Worm (Caenorhabditis elegans) whole organism, L4 larva: ENCODE measurements around the gene K07D4.9.

Source experiments
- F10B5.3 ChIP-seq: sonication (generic microtip); optimal IDR thresholded peaks from 2 replicates; lab custom pipeline; 2016; ENCODE audit warnings: mild to moderate bottlenecking, missing genetic modification characterization, missing compliant biosample characterization
- F26F4.8 ChIP-seq: fragments of 200-800 bp; sonication (Bioruptor generic); conservative IDR thresholded peaks from 2 replicates; pipeline ENCODE4 v1.3.6; 2022; ENCODE audit warnings: missing genetic modification characterization, missing compliant biosample characterization
- F37D6.2 ChIP-seq: sonication (generic microtip); optimal IDR thresholded peaks from 2 replicates; lab custom pipeline; 2016; ENCODE audit warnings: mild to moderate bottlenecking, missing genetic modification characterization, missing compliant biosample characterization
- Y75B8A.6 ChIP-seq: fragments of 200-800 bp; sonication (Bioruptor generic); IDR thresholded peaks from 2 replicates; pipeline ENCODE4 v1.3.6; 2022; ENCODE audit warnings: missing genetic modification reagents, missing genetic modification characterization, missing compliant biosample characterization
- ZK546.5 ChIP-seq, 2 experiments: sonication (generic microtip); optimal IDR thresholded peaks; 2 replicates each; lab custom pipeline; 2017; ENCODE audit warnings: missing biosample characterization in 2 of 2, missing genetic modification characterization in 2 of 2
- aly-2 ChIP-seq: sonication (generic microtip); optimal IDR thresholded peaks from 2 replicates; lab custom pipeline; 2018; ENCODE audit warnings: missing biosample characterization, missing genetic modification characterization
- ceh-62 ChIP-seq: sonication (generic microtip); optimal IDR thresholded peaks from 2 replicates; lab custom pipeline; 2017; ENCODE audit warnings: missing biosample characterization, missing genetic modification characterization
- ctbp-1 ChIP-seq: fragments of 200-800 bp; sonication (Bioruptor generic); IDR thresholded peaks from 2 replicates; pipeline ENCODE4 v1.3.6; 2022; ENCODE audit warnings: missing genetic modification reagents, missing genetic modification characterization, missing compliant biosample characterization
- daf-12 ChIP-seq: fragments of 150-350 bp; optimal IDR thresholded peaks from 2 replicates; lab custom pipeline; 2014; ENCODE audit warnings: missing biosample characterization, missing genetic modification reagents, missing genetic modification characterization
- dmd-8 ChIP-seq: fragments of 200-800 bp; sonication (Bioruptor generic); IDR thresholded peaks from 2 replicates; pipeline ENCODE4 v1.3.6; 2022; ENCODE audit warnings: missing genetic modification characterization, missing compliant biosample characterization
- dmd-9 ChIP-seq: fragments of 200-800 bp; sonication (Bioruptor generic); IDR thresholded peaks from 2 replicates; pipeline ENCODE4 v1.3.6; 2022; ENCODE audit warnings: missing genetic modification reagents, missing genetic modification characterization, missing compliant biosample characterization
- gei-8 ChIP-seq: fragments of 200-800 bp; sonication (Bioruptor generic); optimal IDR thresholded peaks from 2 replicates; lab custom pipeline; 2018; ENCODE audit warnings: mild to moderate bottlenecking, missing genetic modification characterization, missing compliant biosample characterization
- hif-1 ChIP-seq, 2 experiments: sonication (generic microtip); optimal IDR thresholded peaks; 2 replicates each; lab custom pipeline; 2016 to 2017; ENCODE audit warnings: missing compliant biosample characterization in 2 of 2, missing genetic modification characterization in 2 of 2, missing genetic modification reagents in 2 of 2, missing genotype in 2 of 2, mild to moderate bottlenecking in 1 of 2
- hlh-11 ChIP-seq: fragments of 200-800 bp; sonication (Bioruptor generic); optimal IDR thresholded peaks from 2 replicates; lab custom pipeline; 2018; ENCODE audit warnings: mild to moderate bottlenecking, missing genetic modification characterization, missing compliant biosample characterization
- lim-7 ChIP-seq: fragments of 200-800 bp; sonication (Bioruptor generic); IDR thresholded peaks from 2 replicates; pipeline ENCODE4 v1.3.6; 2022; ENCODE audit warnings: missing genetic modification characterization, missing compliant biosample characterization
- lin-1 ChIP-seq: fragments of 200-800 bp; sonication (Bioruptor generic); IDR thresholded peaks from 2 replicates; pipeline ENCODE4 v1.3.6; 2022; ENCODE audit warnings: missing genetic modification reagents, missing genetic modification characterization, missing compliant biosample characterization
- lin-13 ChIP-seq: fragments of 150-350 bp; optimal IDR thresholded peaks from 2 replicates; lab custom pipeline; 2014; ENCODE audit warnings: missing biosample characterization, missing genetic modification reagents, missing genetic modification characterization
- lir-3 ChIP-seq: sonication (generic microtip); optimal IDR thresholded peaks from 2 replicates; lab custom pipeline; 2016; ENCODE audit warnings: mild to moderate bottlenecking, missing genetic modification characterization, missing compliant biosample characterization
- lsy-2 ChIP-seq, 2 experiments: fragments of 150-350 bp in 1 of 2; sonication (generic microtip) in 1 of 2; optimal IDR thresholded peaks; 2 replicates each; lab custom pipeline; 2014 to 2017; ENCODE audit warnings: missing biosample characterization in 2 of 2, missing genetic modification characterization in 2 of 2
- mdl-1 ChIP-seq, 2 experiments: fragments of 150-350 bp in 1 of 2; sonication (generic microtip) in 1 of 2; optimal IDR thresholded peaks; 2 replicates each; lab custom pipeline; 2014 to 2017; ENCODE audit warnings: missing biosample characterization in 2 of 2, missing genetic modification characterization in 2 of 2
- mxl-2 ChIP-seq: fragments of 200-800 bp; sonication (Bioruptor generic); conservative IDR thresholded peaks from 2 replicates; pipeline ENCODE4 v1.3.6; 2022; ENCODE audit warnings: missing genetic modification reagents, missing genetic modification characterization, missing compliant biosample characterization
- nhr-10 ChIP-seq: fragments of 150-350 bp; optimal IDR thresholded peaks from 2 replicates; lab custom pipeline; 2014; ENCODE audit warnings: missing biosample characterization, missing genetic modification characterization
- nhr-102 ChIP-seq: sonication (generic microtip); optimal IDR thresholded peaks from 2 replicates; lab custom pipeline; 2016; ENCODE audit warnings: mild to moderate bottlenecking, missing genetic modification characterization, moderate library complexity, missing compliant biosample characterization
- nhr-11 ChIP-seq: fragments of 150-350 bp; optimal IDR thresholded peaks from 2 replicates; lab custom pipeline; 2014; ENCODE audit warnings: missing biosample characterization, missing genetic modification characterization
- nhr-25 ChIP-seq: sonication (generic microtip); optimal IDR thresholded peaks from 2 replicates; lab custom pipeline; 2017; ENCODE audit warnings: missing genetic modification characterization, mild to moderate bottlenecking, missing compliant biosample characterization, antibody characterized with exemption, moderate library complexity, borderline replicate concordance; ENCODE audit not compliant: insufficient read depth
- nhr-28 ChIP-seq: fragments of 150-350 bp; optimal IDR thresholded peaks from 2 replicates; lab custom pipeline; 2014; ENCODE audit warnings: missing biosample characterization, missing genetic modification characterization
- nhr-42 ChIP-seq: fragments of 200-800 bp; sonication (Bioruptor generic); IDR thresholded peaks from 2 replicates; pipeline ENCODE4 v1.3.6; 2022; ENCODE audit warnings: missing genetic modification characterization, missing compliant biosample characterization
- nhr-76 ChIP-seq: fragments of 150-350 bp; optimal IDR thresholded peaks from 2 replicates; lab custom pipeline; 2014; ENCODE audit warnings: missing biosample characterization, missing genetic modification characterization
- pqm-1 ChIP-seq: sonication (generic microtip); optimal IDR thresholded peaks from 2 replicates; lab custom pipeline; 2017; ENCODE audit warnings: missing biosample characterization, missing genetic modification characterization
- sdz-12 ChIP-seq: fragments of 200-800 bp; sonication (Bioruptor generic); optimal IDR thresholded peaks from 2 replicates; lab custom pipeline; 2018; ENCODE audit warnings: mild to moderate bottlenecking, missing genetic modification characterization, missing compliant biosample characterization
- set-16 ChIP-seq: fragments of 200-800 bp; sonication (Bioruptor generic); IDR thresholded peaks from 2 replicates; pipeline ENCODE4 v1.3.6; 2022; ENCODE audit warnings: missing genetic modification reagents, missing genetic modification characterization, missing compliant biosample characterization
- snpc-1.2 ChIP-seq: fragments of 200-800 bp; sonication (Bioruptor generic); IDR thresholded peaks from 2 replicates; pipeline ENCODE4 v1.3.6; 2022; ENCODE audit warnings: missing genetic modification reagents, missing genetic modification characterization, missing compliant biosample characterization
- snpc-4 ChIP-seq: fragments of 150-350 bp; optimal IDR thresholded peaks from 2 replicates; lab custom pipeline; 2014; ENCODE audit warnings: missing biosample characterization, missing genetic modification characterization
- spr-1 ChIP-seq: sonication (generic microtip); optimal IDR thresholded peaks from 2 replicates; lab custom pipeline; 2016; ENCODE audit warnings: mild to moderate bottlenecking, missing genetic modification characterization, missing compliant biosample characterization
- unc-130 ChIP-seq: sonication (generic microtip); optimal IDR thresholded peaks from 2 replicates; lab custom pipeline; 2016; ENCODE audit warnings: missing genetic modification reagents, missing genetic modification characterization, missing compliant biosample characterization
- unc-39 ChIP-seq: sonication (generic microtip); optimal IDR thresholded peaks from 2 replicates; lab custom pipeline; 2017; ENCODE audit warnings: missing biosample characterization, missing genetic modification characterization
- unc-62 ChIP-seq, 3 experiments: fragments of 150-350 bp in 1 of 3; sonication (generic microtip); optimal IDR thresholded peaks in 2 of 3; peaks in 1 of 3; 1 replicate in 1 of 3; 2 replicates in 2 of 3; lab custom pipeline; 2014 to 2017; ENCODE audit warnings: missing biosample characterization in 3 of 3, missing genetic modification characterization in 3 of 3, missing genetic modification reagents in 3 of 3, missing genotype in 1 of 3
- zag-1 ChIP-seq: fragments of 150-350 bp; optimal IDR thresholded peaks from 2 replicates; lab custom pipeline; 2014; ENCODE audit warnings: missing biosample characterization, missing genetic modification characterization
- zfp-2 ChIP-seq: sonication (generic microtip); optimal IDR thresholded peaks from 2 replicates; lab custom pipeline; 2016; ENCODE audit warnings: mild to moderate bottlenecking, missing genetic modification characterization, missing compliant biosample characterization
- zfp-3 ChIP-seq: fragments of 200-800 bp; sonication (Bioruptor generic); conservative IDR thresholded peaks from 2 replicates; pipeline ENCODE4 v1.3.6; 2022; ENCODE audit warnings: missing genetic modification reagents, missing genetic modification characterization, missing compliant biosample characterization
- ztf-11 ChIP-seq: fragments of 150-350 bp; optimal IDR thresholded peaks from 2 replicates; lab custom pipeline; 2014; ENCODE audit warnings: missing biosample characterization, missing genetic modification characterization

Gene K07D4.9

ce11 chrII:4002134-4002533 lies 26.2 kb upstream of the K07D4.9 start:
- TF ChIP-seq unc-62 (GFP tag; optimal IDR thresholded peaks at IDR 0.05 in 1 of 2; lab: Kevin White, UChicago), result peak in 1 of 2 experiments; percentile 46
- no peak for TF ChIP-seq unc-62 (tag; optimal IDR thresholded peaks at IDR 0.05; lab: Kevin White, UChicago)
- no peak for TF ChIP-seq set-16

DNA sequence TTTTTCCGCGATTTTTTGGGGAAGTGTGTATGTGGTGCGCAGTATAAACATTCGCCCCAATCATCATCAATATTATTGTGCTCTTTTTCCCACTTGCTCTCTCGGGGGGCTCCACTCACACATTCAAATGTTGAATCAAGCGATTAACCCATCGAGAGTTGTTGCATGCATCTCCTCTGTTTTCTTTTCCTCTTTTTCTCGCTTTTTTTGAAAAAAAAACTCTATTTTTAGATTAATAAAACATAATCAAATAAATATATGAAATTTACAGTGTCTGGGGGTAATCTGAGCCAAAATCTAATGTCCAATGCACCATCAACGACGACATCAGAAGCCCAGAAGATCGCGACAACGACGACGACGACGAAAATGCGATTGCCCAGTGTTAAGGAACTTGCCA lies 23.8 kb upstream of the K07D4.9 start, which contains the start of gene ephx-1:
TSS of gene ephx-1 (plus strand) at position 301 of the 400 bp plus-strand sequence.
- TF ChIP-seq hlh-11 (tag; lab: Kevin White, UChicago), result no peak
- TF ChIP-seq ceh-62 (tag; lab: Kevin White, UChicago), result no peak
- 0 out of 2 replicates have a peak, but pooled peaks have one; percentile 2 for TF ChIP-seq dmd-8 (GFP tag; lab: Robert Waterston, UW)
- TF ChIP-seq snpc-1.2 (GFP tag; lab: Robert Waterston, UW), result no peak

DNA sequence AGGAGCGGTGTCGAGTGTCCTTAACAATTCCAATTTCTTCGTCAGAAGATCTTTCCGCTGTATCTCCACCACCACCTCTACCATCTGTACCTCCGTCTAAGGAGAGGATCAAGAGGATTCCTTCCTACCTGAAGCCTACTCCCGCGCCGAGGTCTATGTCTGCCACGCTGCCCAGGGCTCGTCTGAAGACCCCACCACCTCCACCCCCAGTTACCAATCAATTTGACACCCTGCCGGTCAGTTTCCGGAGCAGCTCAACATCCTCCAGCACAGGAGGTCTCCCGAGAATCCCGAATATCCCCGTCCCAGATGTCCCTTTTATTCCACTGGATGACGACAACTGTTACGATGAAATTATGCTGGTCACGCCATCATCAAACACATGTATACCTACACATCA lies 20.4 kb upstream of the K07D4.9 start:
- TF ChIP-seq set-16 (peak; percentile 79), F10B5.3 (tag; lab: Kevin White, UChicago) (no peak), unc-62 (GFP tag; optimal IDR thresholded peaks at IDR 0.05 in 1 of 2; lab: Kevin White, UChicago) (peak in 1 of 2 experiments; percentile 44), unc-62 (tag; optimal IDR thresholded peaks at IDR 0.05; lab: Kevin White, UChicago) (no peak)

ce11 chrII:4011518-4011917 lies 16.9 kb upstream of the K07D4.9 start:
- TF ChIP-seq spr-1 (tag; lab: Kevin White, UChicago) (no peak), pqm-1 (tag; lab: Kevin White, UChicago) (peak; percentile 7), nhr-42 (GFP tag; lab: Robert Waterston, UW) (no peak), nhr-76 (no peak), snpc-1.2 (GFP tag; lab: Robert Waterston, UW) (no peak), nhr-11 (tag; lab: Kevin White, UChicago) (no peak), zag-1 (tag; lab: Kevin White, UChicago) (no peak)

ce11 chrII:4018617-4019016 lies 9.8 kb upstream of the K07D4.9 start, which contains the start of gene K07D4.6:
TSS of gene K07D4.6 (minus strand) at chrII:4018717.
- TF ChIP-seq ZK546.5 (tag; optimal IDR thresholded peaks at IDR 0.05; lab: Kevin White, UChicago) (no peak), ztf-11 (tag; lab: Kevin White, UChicago) (no peak), zag-1 (tag; lab: Kevin White, UChicago) (no peak), ctbp-1 (GFP tag; lab: Robert Waterston, UW) (no peak), gei-8 (GFP tag; lab: Kevin White, UChicago) (no peak), unc-39 (tag; lab: Kevin White, UChicago) (no peak), sdz-12 (GFP tag; lab: Kevin White, UChicago) (no peak), dmd-9 (GFP tag; lab: Robert Waterston, UW) (no peak), F37D6.2 (tag; lab: Kevin White, UChicago) (no peak), snpc-4 (no peak), dmd-8 (GFP tag; lab: Robert Waterston, UW) (no peak), lin-1 (GFP tag; lab: Robert Waterston, UW) (no peak), zfp-2 (tag; lab: Kevin White, UChicago) (no peak), nhr-10 (tag; lab: Kevin White, UChicago) (no peak), lin-13 (GFP tag; lab: Kevin White, UChicago) (no peak), spr-1 (tag; lab: Kevin White, UChicago) (no peak), nhr-28 (tag; lab: Kevin White, UChicago) (no peak), nhr-25 (tag; lab: Kevin White, UChicago) (no peak), F26F4.8 (GFP tag; lab: Robert Waterston, UW) (no peak), unc-130 (no peak)

DNA sequence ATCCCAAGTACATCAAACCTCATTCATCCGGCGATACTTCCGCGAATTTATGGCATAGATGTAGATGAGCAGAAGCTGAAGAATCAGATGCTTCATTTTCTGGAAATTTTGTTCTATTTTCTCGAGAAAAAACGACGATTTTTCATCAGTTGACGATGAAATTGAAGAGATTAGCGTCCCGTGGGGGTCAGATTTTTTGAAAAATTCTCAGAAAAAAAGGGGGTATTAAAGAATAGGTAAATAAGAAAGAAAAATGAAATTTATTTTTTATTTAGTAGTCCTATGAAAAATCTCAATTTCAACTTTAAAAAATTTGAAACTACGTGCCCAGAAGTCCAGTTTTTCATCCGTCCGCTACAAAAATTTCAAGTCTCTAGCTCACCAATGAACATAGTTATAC lies 2.9 kb upstream of the K07D4.9 start, which contains the start of gene K07D4.5:
TSS of gene K07D4.5 (minus strand) at position 101 of the 400 bp plus-strand sequence.
- TF ChIP-seq nhr-28 (tag; lab: Kevin White, UChicago), result no peak
- TF ChIP-seq nhr-102 (tag; lab: Kevin White, UChicago), result no peak
- no peak for TF ChIP-seq mdl-1 (tag; optimal IDR thresholded peaks at IDR 0.05; lab: Kevin White, UChicago)
- TF ChIP-seq unc-130, result no peak
- no peak for TF ChIP-seq mxl-2
- TF ChIP-seq zfp-3, result no peak
- TF ChIP-seq Y75B8A.6 (GFP tag; lab: Robert Waterston, UW), result no peak
- TF ChIP-seq unc-62 (GFP tag; optimal IDR thresholded peaks at IDR 0.05 in 1 of 2; lab: Kevin White, UChicago), result no peak
- TF ChIP-seq unc-62 (tag; optimal IDR thresholded peaks at IDR 0.05; lab: Kevin White, UChicago), result no peak
- no peak for TF ChIP-seq daf-12 (tag; lab: Kevin White, UChicago)
- TF ChIP-seq set-16, result no peak
- no peak for TF ChIP-seq aly-2
- TF ChIP-seq lim-7 (GFP tag; lab: Robert Waterston, UW), result no peak
- no peak for TF ChIP-seq lir-3 (tag; lab: Kevin White, UChicago)
- no peak for TF ChIP-seq lsy-2 (tag; optimal IDR thresholded peaks at IDR 0.05; lab: Kevin White, UChicago)
- TF ChIP-seq hif-1 (tag; optimal IDR thresholded peaks at IDR 0.05; lab: Kevin White, UChicago), result no peak
